Worm (Caenorhabditis elegans) whole organism, midembryonic: ENCODE data around the gene cat-2.

ENCODE experiments used
- T22C8.4 ChIP-seq: fragments of 200-800 bp; sonication (Bioruptor generic); IDR thresholded peaks from 2 replicates; pipeline ENCODE4 v1.3.6; 2022; ENCODE audit warnings: missing genetic modification characterization, missing compliant biosample characterization
- cog-1 ChIP-seq: sonication (generic microtip); optimal IDR thresholded peaks from 2 replicates; lab custom pipeline; 2016; ENCODE audit warnings: missing genetic modification characterization, missing compliant biosample characterization
- flt-1 ChIP-seq: fragments of 200-800 bp; sonication (Bioruptor generic); IDR thresholded peaks from 2 replicates; pipeline ENCODE4 v1.3.6; 2022; ENCODE audit warnings: missing genetic modification characterization, missing compliant biosample characterization
- tab-1 ChIP-seq: fragments of 200-800 bp; sonication (Bioruptor generic); IDR thresholded peaks from 2 replicates; pipeline ENCODE4 v1.3.6; 2022; ENCODE audit warnings: missing genetic modification characterization, missing compliant biosample characterization
- ztf-29 ChIP-seq: fragments of 200-800 bp; sonication (Bioruptor generic); IDR thresholded peaks from 2 replicates; pipeline ENCODE4 v1.3.6; 2022; ENCODE audit warnings: missing genetic modification reagents, missing genetic modification characterization, missing compliant biosample characterization

DNA sequence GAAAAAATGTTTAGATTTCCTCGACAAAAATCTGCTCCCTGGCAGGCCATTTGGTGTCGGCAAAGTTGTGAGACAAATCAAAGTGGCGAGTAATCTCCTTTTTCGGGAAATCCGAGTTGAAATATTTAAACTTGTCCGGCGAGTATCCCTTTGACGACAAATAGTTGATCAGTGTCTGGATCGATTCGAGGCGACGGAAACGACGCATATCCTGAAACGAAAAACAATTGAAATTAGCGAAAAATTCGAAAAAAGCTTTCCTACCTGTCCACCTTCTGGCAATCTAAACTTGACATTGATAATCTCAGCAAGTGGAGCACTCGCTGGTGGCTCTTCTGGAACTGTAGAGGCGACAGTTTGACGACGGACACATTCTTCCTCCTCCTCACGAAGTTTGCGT, 40.3 kb upstream of the cat-2 start:
- TF ChIP-seq T22C8.4 (GFP tag; lab: Robert Waterston, UW) = no peak
- TF ChIP-seq tab-1 = no peak
- no peak for TF ChIP-seq cog-1 (tag; lab: Kevin White, UChicago)
- TF ChIP-seq flt-1 (GFP tag; lab: Robert Waterston, UW) = no peak
- TF ChIP-seq ztf-29 = no peak
